Worm (Caenorhabditis elegans) whole organism, young adult: ENCODE results near the gene hpo-18.

Experiments
- B0019.2 ChIP-seq: fragments of 200-800 bp; sonication (Bioruptor generic); conservative IDR thresholded peaks from 2 replicates; pipeline ENCODE4 v1.3.6; 2022; ENCODE audit warnings: missing genetic modification reagents, missing genetic modification characterization, missing compliant biosample characterization
- B0261.1 ChIP-seq: sonication (generic microtip); optimal IDR thresholded peaks from 2 replicates; lab custom pipeline; 2016; ENCODE audit warnings: mild to moderate bottlenecking, missing genetic modification characterization, moderate library complexity, missing compliant biosample characterization
- C06A6.2 ChIP-seq: fragments of 200-800 bp; sonication (Bioruptor generic); conservative IDR thresholded peaks from 2 replicates; pipeline ENCODE4 v1.3.6; 2022; ENCODE audit warnings: missing genetic modification characterization, missing compliant biosample characterization
- F10E7.11 ChIP-seq: sonication (generic microtip); optimal IDR thresholded peaks from 2 replicates; lab custom pipeline; 2017; ENCODE audit warnings: mild to moderate bottlenecking, missing genetic modification characterization, moderate library complexity, missing compliant biosample characterization
- F33H1.4 ChIP-seq: fragments of 200-800 bp; sonication (Bioruptor generic); IDR thresholded peaks from 2 replicates; pipeline ENCODE4 v1.3.6; 2022; ENCODE audit warnings: missing genetic modification reagents, missing genetic modification characterization, missing compliant biosample characterization
- F49E8.2 ChIP-seq: sonication (generic microtip); optimal IDR thresholded peaks from 3 replicates; lab custom pipeline; 2017; ENCODE audit warnings: missing genetic modification characterization, mild to moderate bottlenecking, missing compliant biosample characterization, antibody characterized with exemption, moderate library complexity; ENCODE audit not compliant: insufficient read depth
- F52B5.7 ChIP-seq: sonication (generic microtip); optimal IDR thresholded peaks from 2 replicates; lab custom pipeline; 2016; ENCODE audit warnings: mild to moderate bottlenecking, missing genetic modification characterization, missing compliant biosample characterization
- F55B11.4 ChIP-seq: sonication (generic microtip); optimal IDR thresholded peaks from 2 replicates; lab custom pipeline; 2016; ENCODE audit warnings: missing compliant biosample characterization, missing genetic modification characterization, borderline replicate concordance; ENCODE audit not compliant: insufficient read depth
- F57C9.4 ChIP-seq: sonication (generic microtip); optimal IDR thresholded peaks from 2 replicates; lab custom pipeline; 2017; ENCODE audit warnings: mild to moderate bottlenecking, missing genetic modification characterization, missing compliant biosample characterization
- T26A5.8 ChIP-seq: sonication (generic microtip); optimal IDR thresholded peaks from 2 replicates; lab custom pipeline; 2016; ENCODE audit warnings: missing genetic modification characterization, missing compliant biosample characterization
- Y53F4B.3 ChIP-seq: fragments of 200-800 bp; sonication (Bioruptor generic); IDR thresholded peaks from 2 replicates; pipeline ENCODE4 v1.3.6; 2022; ENCODE audit warnings: missing genetic modification reagents, missing genetic modification characterization, missing compliant biosample characterization
- Y53G8AR.9 ChIP-seq: fragments of 200-800 bp; sonication (Bioruptor generic); conservative IDR thresholded peaks from 2 replicates; pipeline ENCODE4 v1.3.6; 2022; ENCODE audit warnings: missing genetic modification reagents, missing genetic modification characterization, missing compliant biosample characterization
- Y67H2A.10 ChIP-seq: fragments of 200-800 bp; sonication (Bioruptor generic); conservative IDR thresholded peaks from 2 replicates; pipeline ENCODE4 v1.3.6; 2022; ENCODE audit warnings: missing genetic modification reagents, missing genetic modification characterization, missing compliant biosample characterization
- akir-1 ChIP-seq: fragments of 200-800 bp; sonication (Bioruptor generic); optimal IDR thresholded peaks from 2 replicates; lab custom pipeline; 2018; ENCODE audit warnings: mild to moderate bottlenecking, missing genetic modification characterization, moderate library complexity, missing compliant biosample characterization
- aptf-2 ChIP-seq: fragments of 200-800 bp; sonication (Bioruptor generic); conservative IDR thresholded peaks from 2 replicates; pipeline ENCODE4 v1.3.6; 2022; ENCODE audit warnings: missing genetic modification reagents, missing genetic modification characterization, missing compliant biosample characterization
- aptf-3 ChIP-seq: fragments of 200-800 bp; sonication (Bioruptor generic); IDR thresholded peaks from 2 replicates; pipeline ENCODE4 v1.3.6; 2022; ENCODE audit warnings: missing genetic modification characterization, missing compliant biosample characterization
- atf-7 ChIP-seq: sonication (generic microtip); optimal IDR thresholded peaks from 2 replicates; lab custom pipeline; 2017; ENCODE audit warnings: mild to moderate bottlenecking, missing genetic modification characterization, missing compliant biosample characterization
- athp-1 ChIP-seq: sonication (generic microtip); optimal IDR thresholded peaks from 2 replicates; lab custom pipeline; 2017; ENCODE audit warnings: mild to moderate bottlenecking, missing genetic modification characterization, missing compliant biosample characterization
- attf-5 ChIP-seq: fragments of 200-800 bp; sonication (Bioruptor generic); optimal IDR thresholded peaks from 2 replicates; lab custom pipeline; 2018; ENCODE audit warnings: mild to moderate bottlenecking, missing genetic modification characterization, missing compliant biosample characterization
- bed-1 ChIP-seq: fragments of 200-800 bp; sonication (Bioruptor generic); IDR thresholded peaks from 2 replicates; pipeline ENCODE4 v1.3.6; 2022; ENCODE audit warnings: missing genetic modification reagents, missing genetic modification characterization, missing compliant biosample characterization
- bed-2 ChIP-seq: fragments of 200-800 bp; sonication (Bioruptor generic); IDR thresholded peaks from 2 replicates; pipeline ENCODE4 v1.3.6; 2022; ENCODE audit warnings: missing genetic modification reagents, missing genetic modification characterization, missing compliant biosample characterization
- ceh-91 ChIP-seq: fragments of 200-800 bp; sonication (Bioruptor generic); IDR thresholded peaks from 2 replicates; pipeline ENCODE4 v1.3.6; 2022; ENCODE audit warnings: missing genetic modification reagents, missing genetic modification characterization, missing compliant biosample characterization
- chd-7 ChIP-seq: sonication (generic microtip); optimal IDR thresholded peaks from 2 replicates; lab custom pipeline; 2016; ENCODE audit warnings: mild to moderate bottlenecking, missing genetic modification characterization, moderate library complexity, missing compliant biosample characterization
- die-1 ChIP-seq: sonication (generic microtip); optimal IDR thresholded peaks from 2 replicates; lab custom pipeline; 2016; ENCODE audit warnings: missing genotype, mild to moderate bottlenecking, missing genetic modification characterization, missing compliant biosample characterization
- dpl-1 ChIP-seq: fragments of 150-350 bp; optimal IDR thresholded peaks from 2 replicates; lab custom pipeline; 2014; ENCODE audit warnings: missing biosample characterization, missing genetic modification reagents, missing genetic modification characterization
- efl-1 ChIP-seq: fragments of 150-350 bp; optimal IDR thresholded peaks from 2 replicates; lab custom pipeline; 2014; ENCODE audit warnings: missing biosample characterization, missing genetic modification reagents, missing genetic modification characterization
- egl-18 ChIP-seq: fragments of 200-800 bp; sonication (Bioruptor generic); IDR thresholded peaks from 2 replicates; pipeline ENCODE4 v1.3.6; 2022; ENCODE audit warnings: missing genetic modification reagents, missing genetic modification characterization, missing compliant biosample characterization
- egrh-3 ChIP-seq: fragments of 200-800 bp; sonication (Bioruptor generic); IDR thresholded peaks from 2 replicates; pipeline ENCODE4 v1.3.6; 2022; ENCODE audit warnings: missing genetic modification reagents, missing genetic modification characterization, missing compliant biosample characterization
- ekl-4 ChIP-seq: fragments of 200-800 bp; sonication (Bioruptor generic); IDR thresholded peaks from 2 replicates; pipeline ENCODE4 v1.3.6; 2022; ENCODE audit warnings: missing genetic modification reagents, missing genetic modification characterization, missing compliant biosample characterization
- ets-4 ChIP-seq: fragments of 200-800 bp; sonication (Bioruptor generic); optimal IDR thresholded peaks from 2 replicates; lab custom pipeline; 2018; ENCODE audit warnings: mild to moderate bottlenecking, missing genetic modification characterization, missing compliant biosample characterization
- gei-17 ChIP-seq: fragments of 200-800 bp; sonication (Bioruptor generic); optimal IDR thresholded peaks from 2 replicates; lab custom pipeline; 2018; ENCODE audit warnings: mild to moderate bottlenecking, missing genetic modification characterization, missing compliant biosample characterization
- hlh-12 ChIP-seq: sonication (generic microtip); optimal IDR thresholded peaks from 2 replicates; lab custom pipeline; 2016; ENCODE audit warnings: missing genetic modification characterization, missing compliant biosample characterization
- lin-35 ChIP-seq, 3 experiments: fragments of 150-350 bp in 2 of 3; sonication (generic microtip) in 1 of 3; optimal IDR thresholded peaks; 2 replicates each; lab custom pipeline; 2014 to 2018; ENCODE audit warnings: missing biosample characterization in 3 of 3, missing genetic modification characterization in 3 of 3, missing genetic modification reagents in 3 of 3
- mxl-1 ChIP-seq: sonication (generic microtip); optimal IDR thresholded peaks from 2 replicates; lab custom pipeline; 2016; ENCODE audit warnings: missing genetic modification characterization, missing compliant biosample characterization
- nfya-1 ChIP-seq: sonication (generic microtip); optimal IDR thresholded peaks from 2 replicates; lab custom pipeline; 2017; ENCODE audit warnings: antibody characterized with exemption, missing compliant biosample characterization, missing genetic modification characterization, borderline replicate concordance; ENCODE audit not compliant: insufficient read depth
- nhr-179 ChIP-seq: sonication (generic microtip); optimal IDR thresholded peaks from 2 replicates; lab custom pipeline; 2016; ENCODE audit warnings: mild to moderate bottlenecking, missing genetic modification characterization, missing compliant biosample characterization
- nhr-27 ChIP-seq: fragments of 200-800 bp; sonication (Bioruptor generic); optimal IDR thresholded peaks from 2 replicates; lab custom pipeline; 2018; ENCODE audit warnings: mild to moderate bottlenecking, missing genetic modification characterization, moderate library complexity, missing compliant biosample characterization
- nhr-80 ChIP-seq: sonication (generic microtip); optimal IDR thresholded peaks from 2 replicates; lab custom pipeline; 2016; ENCODE audit warnings: missing genetic modification characterization, missing compliant biosample characterization
- nhr-90 ChIP-seq: sonication (generic microtip); optimal IDR thresholded peaks from 2 replicates; lab custom pipeline; 2016; ENCODE audit warnings: missing genotype, mild to moderate bottlenecking, missing genetic modification characterization, missing compliant biosample characterization
- sdz-38 ChIP-seq: sonication (generic microtip); optimal IDR thresholded peaks from 2 replicates; lab custom pipeline; 2016; ENCODE audit warnings: missing genotype, missing genetic modification characterization, missing compliant biosample characterization
- snpc-1.3 ChIP-seq: sonication (generic microtip); optimal IDR thresholded peaks from 2 replicates; lab custom pipeline; 2017; ENCODE audit warnings: missing genetic modification characterization, mild to moderate bottlenecking, missing compliant biosample characterization, antibody characterized with exemption, moderate library complexity, missing genotype, missing genetic modification reagents; ENCODE audit not compliant: insufficient read depth
- zfh-2 ChIP-seq: fragments of 200-800 bp; sonication (Bioruptor generic); conservative IDR thresholded peaks from 2 replicates; pipeline ENCODE4 v1.3.6; 2022; ENCODE audit warnings: missing genetic modification reagents, missing genetic modification characterization, missing compliant biosample characterization
- ztf-18 ChIP-seq: sonication (generic microtip); optimal IDR thresholded peaks from 2 replicates; lab custom pipeline; 2016; ENCODE audit warnings: missing genotype, mild to moderate bottlenecking, missing genetic modification characterization, missing compliant biosample characterization
- ztf-25 ChIP-seq: fragments of 200-800 bp; sonication (Bioruptor generic); IDR thresholded peaks from 2 replicates; pipeline ENCODE4 v1.3.6; 2022; ENCODE audit warnings: missing genetic modification reagents, missing genetic modification characterization, missing compliant biosample characterization
- ztf-28 ChIP-seq: fragments of 200-800 bp; sonication (Bioruptor generic); IDR thresholded peaks from 2 replicates; pipeline ENCODE4 v1.3.6; 2022; ENCODE audit warnings: missing genetic modification reagents, missing genetic modification characterization, missing compliant biosample characterization
- ztf-6 ChIP-seq: fragments of 200-800 bp; sonication (Bioruptor generic); IDR thresholded peaks from 2 replicates; pipeline ENCODE4 v1.3.6; 2022; ENCODE audit warnings: missing genetic modification reagents, missing genetic modification characterization, missing compliant biosample characterization

The hpo-18 gene

DNA sequence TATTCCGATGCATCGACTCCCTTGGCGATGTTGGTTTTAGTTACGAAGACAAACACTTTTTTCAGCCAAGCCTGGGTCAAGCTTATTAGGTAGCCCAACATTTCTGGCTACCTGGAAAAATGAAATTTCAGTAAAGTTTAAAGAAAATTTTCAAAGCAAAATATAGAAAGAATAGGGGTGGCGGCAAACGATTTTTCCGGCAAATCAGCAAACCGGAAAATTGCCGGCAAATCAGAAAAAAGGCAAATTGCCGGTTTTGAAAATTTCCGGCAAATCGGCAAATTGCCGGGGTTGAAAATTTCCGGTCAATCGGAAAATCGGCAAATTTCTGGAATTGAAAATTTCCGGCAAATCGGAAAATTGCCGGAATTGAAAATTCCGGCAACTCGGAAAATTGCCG lies 31.4 kb upstream of the hpo-18 start, which contains the start of gene F32D1.8:
Gene F32D1.8 (minus strand): TSS at position 101 of the 400 bp plus-strand sequence.
- TF ChIP-seq nhr-179 (tag; lab: Kevin White, UChicago) (no peak), F33H1.4 (no peak), lin-35 (GFP tag; optimal IDR thresholded peaks at IDR 0.05; lab: Kevin White, UChicago) (no peak), dpl-1 (no peak), ceh-91 (GFP tag; lab: Robert Waterston, UW) (no peak), ztf-28 (GFP tag; lab: Robert Waterston, UW) (no peak), bed-2 (GFP tag; lab: Robert Waterston, UW) (no peak), efl-1 (GFP tag; lab: Kevin White, UChicago) (no peak), Y53F4B.3 (GFP tag; lab: Robert Waterston, UW) (no peak), nhr-90 (no peak), F10E7.11 (no peak), nhr-27 (tag; lab: Kevin White, UChicago) (no peak)

DNA sequence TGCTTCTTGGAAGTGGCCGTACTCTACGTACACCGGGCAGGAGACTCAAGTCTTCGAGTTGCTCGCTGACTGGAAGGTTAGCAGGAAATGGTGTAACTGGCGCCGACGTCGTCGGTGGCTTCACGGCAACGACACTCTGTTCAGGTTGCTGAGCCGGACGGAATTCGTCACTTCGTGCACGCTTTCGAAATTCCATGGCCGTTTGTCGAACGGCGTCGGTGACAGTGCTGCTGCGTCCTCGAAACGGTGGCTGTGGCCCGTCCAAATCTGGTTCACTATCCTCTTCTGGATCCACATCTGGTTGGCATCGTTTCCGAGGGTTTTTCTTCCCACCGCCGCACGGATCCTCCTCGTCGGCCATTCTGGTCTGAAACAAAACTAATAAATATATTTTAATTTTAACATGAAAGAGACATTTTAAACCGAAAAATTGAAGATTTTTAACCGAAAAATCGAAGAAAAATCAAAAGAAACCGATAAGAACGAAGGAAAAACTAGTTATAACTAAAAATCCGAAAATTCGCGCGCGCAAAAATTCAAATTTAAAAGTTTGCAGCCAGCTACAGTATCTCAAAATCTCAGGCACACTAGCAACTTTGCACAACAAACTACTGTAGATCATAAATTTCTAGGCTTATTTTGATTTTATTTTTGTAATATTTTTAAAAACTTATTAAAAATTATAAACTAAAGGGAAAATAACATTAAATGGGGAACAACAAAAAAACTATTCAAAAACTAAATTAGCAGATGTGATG lies 29.8 kb upstream of the hpo-18 start, which contains the start of gene F32D1.7:
Gene F32D1.7 (minus strand): TSS at position 367 of the 758 bp plus-strand sequence.
- no peak for TF ChIP-seq egrh-3 (GFP tag; lab: Robert Waterston, UW)
- no peak for TF ChIP-seq F57C9.4 (tag; lab: Kevin White, UChicago)
- no peak for TF ChIP-seq F52B5.7 (tag; lab: Kevin White, UChicago)
- TF ChIP-seq Y53G8AR.9 (GFP tag; lab: Robert Waterston, UW): no peak
- peak; percentile 90 for TF ChIP-seq dpl-1
- TF ChIP-seq bed-1 (GFP tag; lab: Robert Waterston, UW): no peak
- no peak for TF ChIP-seq aptf-2 (GFP tag; lab: Robert Waterston, UW)
- no peak for TF ChIP-seq atf-7
- no peak for TF ChIP-seq ztf-18 (tag; lab: Kevin White, UChicago)
- no peak for TF ChIP-seq egl-18 (GFP tag; lab: Robert Waterston, UW)
- TF ChIP-seq nfya-1 (tag; lab: Kevin White, UChicago): no peak
- TF ChIP-seq nhr-80 (tag; lab: Kevin White, UChicago): no peak
- no peak for TF ChIP-seq ekl-4 (GFP tag; lab: Robert Waterston, UW)
- TF ChIP-seq ets-4 (GFP tag; lab: Kevin White, UChicago): no peak
- TF ChIP-seq B0261.1 (tag; lab: Kevin White, UChicago): no peak
- TF ChIP-seq Y67H2A.10 (GFP tag; lab: Robert Waterston, UW): no peak
- TF ChIP-seq ztf-25 (GFP tag; lab: Robert Waterston, UW): no peak
- TF ChIP-seq T26A5.8 (tag; lab: Kevin White, UChicago): no peak
- peak; percentile 62 for TF ChIP-seq F49E8.2 (tag; lab: Kevin White, UChicago)
- TF ChIP-seq ceh-91 (GFP tag; lab: Robert Waterston, UW): peak; percentile 91
- no peak for TF ChIP-seq gei-17 (GFP tag; lab: Kevin White, UChicago)
- TF ChIP-seq nhr-27 (tag; lab: Kevin White, UChicago): no peak
- TF ChIP-seq athp-1 (tag; lab: Kevin White, UChicago): no peak
- TF ChIP-seq die-1 (tag; lab: Kevin White, UChicago): no peak
- no peak for TF ChIP-seq B0019.2 (GFP tag; lab: Robert Waterston, UW)
- no peak for TF ChIP-seq C06A6.2 (GFP tag; lab: Robert Waterston, UW)
- TF ChIP-seq sdz-38 (tag; lab: Kevin White, UChicago): no peak
- no peak for TF ChIP-seq chd-7 (tag; lab: Kevin White, UChicago)
- no peak for TF ChIP-seq attf-5 (GFP tag; lab: Kevin White, UChicago)
- no peak for TF ChIP-seq aptf-3 (GFP tag; lab: Robert Waterston, UW)
- no peak for TF ChIP-seq akir-1 (GFP tag; lab: Kevin White, UChicago)
- TF ChIP-seq F55B11.4 (tag; lab: Kevin White, UChicago): no peak
- TF ChIP-seq snpc-1.3 (tag; lab: Kevin White, UChicago): peak; percentile 36
- peak; percentile 78 for TF ChIP-seq F33H1.4
- no peak for TF ChIP-seq ztf-6 (GFP tag; lab: Robert Waterston, UW)
- peak; percentile 95 for TF ChIP-seq efl-1 (GFP tag; lab: Kevin White, UChicago)
- TF ChIP-seq hlh-12: no peak
- TF ChIP-seq mxl-1: no peak
- TF ChIP-seq zfh-2 (GFP tag; lab: Robert Waterston, UW): peak; percentile 69
